Worm (Caenorhabditis elegans) whole organism, L4 larva: Measurements from ENCODE around the gene C33C12.7.

ENCODE experiments used
- F26F4.8 ChIP-seq: fragments of 200-800 bp; sonication (Bioruptor generic); conservative IDR thresholded peaks from 2 replicates; pipeline ENCODE4 v1.3.6; 2022; ENCODE audit warnings: missing genetic modification characterization, missing compliant biosample characterization
- R02D3.7 ChIP-seq: fragments of 150-350 bp; sonication (generic microtip); optimal IDR thresholded peaks from 3 replicates; lab custom pipeline; 2014; ENCODE audit warnings: missing biosample characterization, missing genetic modification characterization
- T26A8.4 ChIP-seq: fragments of 200-800 bp; sonication (Bioruptor generic); IDR thresholded peaks from 2 replicates; pipeline ENCODE4 v1.3.6; 2022; ENCODE audit warnings: missing genetic modification characterization, missing compliant biosample characterization
- ama-1 ChIP-seq: fragments of 150-350 bp; optimal IDR thresholded peaks from 2 replicates; lab custom pipeline; 2014; ENCODE audit warnings: inconsistent platforms, mixed read lengths
- ceh-82 ChIP-seq: sonication (generic microtip); optimal IDR thresholded peaks from 2 replicates; lab custom pipeline; 2017; ENCODE audit warnings: missing biosample characterization, missing genetic modification characterization
- daf-8 ChIP-seq: fragments of 200-800 bp; sonication (Bioruptor generic); IDR thresholded peaks from 2 replicates; pipeline ENCODE4 v1.3.6; 2022; ENCODE audit warnings: missing genetic modification characterization, missing compliant biosample characterization
- mxl-3 ChIP-seq: fragments of 200-800 bp; sonication (Bioruptor generic); optimal IDR thresholded peaks from 2 replicates; lab custom pipeline; 2018; ENCODE audit warnings: mild to moderate bottlenecking, missing genetic modification characterization, missing compliant biosample characterization
- nhr-6 ChIP-seq: fragments of 150-350 bp; optimal IDR thresholded peaks from 2 replicates; lab custom pipeline; 2014; ENCODE audit warnings: missing biosample characterization, missing genetic modification characterization
- nhr-77 ChIP-seq: fragments of 150-350 bp; optimal IDR thresholded peaks from 2 replicates; lab custom pipeline; 2014; ENCODE audit warnings: missing biosample characterization, missing genetic modification characterization
- spr-3 ChIP-seq: fragments of 200-800 bp; sonication (Bioruptor generic); optimal IDR thresholded peaks from 2 replicates; lab custom pipeline; 2018; ENCODE audit warnings: mild to moderate bottlenecking, missing genetic modification characterization, missing compliant biosample characterization

The C33C12.7 gene

DNA sequence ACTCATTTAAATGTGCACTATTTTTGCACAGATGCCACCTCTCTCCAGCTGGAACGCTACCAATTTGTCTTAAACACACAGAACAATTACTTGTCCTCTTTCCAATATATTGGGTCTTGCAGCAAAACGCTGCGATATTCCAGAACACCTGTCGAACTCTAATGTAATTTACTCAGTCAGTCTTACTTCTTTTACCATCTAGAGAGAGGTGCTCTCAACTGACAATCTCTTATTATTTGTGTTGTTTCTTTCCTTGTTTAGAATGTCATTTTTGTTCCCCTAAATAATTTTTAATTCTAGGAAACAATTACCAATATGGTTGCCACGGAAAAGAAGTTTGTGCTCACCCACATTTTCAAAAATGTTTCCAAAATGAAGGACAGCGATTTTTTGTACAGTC, 44.5 kb downstream of the C33C12.7 start, which contains the start of gene sdz-28:
Gene sdz-28, plus strand, starts transcription at position 301 of the 400 bp plus-strand sequence.
- TF ChIP-seq nhr-6 (tag; lab: Kevin White, UChicago) (no peak), F26F4.8 (GFP tag; lab: Robert Waterston, UW) (no peak), spr-3 (GFP tag; lab: Kevin White, UChicago) (no peak), daf-8 (GFP tag; lab: Robert Waterston, UW) (no peak), nhr-77 (no peak), ceh-82 (no peak), ama-1 (lab: Kevin White, UChicago) (no peak), mxl-3 (GFP tag; lab: Kevin White, UChicago) (no peak), R02D3.7 (tag; lab: Kevin White, UChicago) (no peak), T26A8.4 (GFP tag; lab: Robert Waterston, UW) (no peak)
